Worm (Caenorhabditis elegans) whole organism, late embryonic: ENCODE results near the gene unc-62.

Experiments
- C08G9.2 ChIP-seq: sonication (generic microtip); optimal IDR thresholded peaks from 2 replicates; lab custom pipeline; 2016; ENCODE audit warnings: mild to moderate bottlenecking, missing genetic modification characterization, moderate library complexity, missing compliant biosample characterization
- F13H6.1 ChIP-seq: sonication (generic microtip); optimal IDR thresholded peaks from 2 replicates; lab custom pipeline; 2016; ENCODE audit warnings: missing genetic modification characterization, missing compliant biosample characterization
- K02D7.2 ChIP-seq: sonication (generic microtip); optimal IDR thresholded peaks from 2 replicates; lab custom pipeline; 2017; ENCODE audit warnings: mild to moderate bottlenecking, missing genetic modification characterization, missing compliant biosample characterization
- ceh-19 ChIP-seq: fragments of 200-800 bp; sonication (Bioruptor generic); optimal IDR thresholded peaks from 2 replicates; lab custom pipeline; 2018; ENCODE audit warnings: mild to moderate bottlenecking, missing genetic modification characterization, missing compliant biosample characterization
- ceh-22 ChIP-seq: sonication (generic microtip); optimal IDR thresholded peaks from 2 replicates; lab custom pipeline; 2017; ENCODE audit warnings: missing biosample characterization, missing genetic modification characterization
- dmd-4 ChIP-seq: sonication (generic microtip); optimal IDR thresholded peaks from 2 replicates; lab custom pipeline; 2016; ENCODE audit warnings: borderline replicate concordance, missing genetic modification characterization, missing compliant biosample characterization
- dve-1 ChIP-seq: sonication (generic microtip); optimal IDR thresholded peaks from 2 replicates; lab custom pipeline; 2017; ENCODE audit warnings: antibody characterized with exemption, mild to moderate bottlenecking, missing genetic modification characterization, missing compliant biosample characterization
- pax-1 ChIP-seq: fragments of 150-350 bp; optimal IDR thresholded peaks from 2 replicates; lab custom pipeline; 2014; ENCODE audit warnings: missing biosample characterization, missing genetic modification characterization
- pha-4 ChIP-seq: fragments of 150-350 bp; optimal IDR thresholded peaks from 2 replicates; lab custom pipeline; 2018; ENCODE audit warnings: missing biosample characterization, missing genetic modification reagents, missing genetic modification characterization
- syd-9 ChIP-seq: sonication (generic microtip); optimal IDR thresholded peaks from 2 replicates; lab custom pipeline; 2016; ENCODE audit warnings: mild to moderate bottlenecking, missing genetic modification characterization, moderate library complexity, missing compliant biosample characterization
- zip-5 ChIP-seq: sonication (generic microtip); optimal IDR thresholded peaks from 2 replicates; lab custom pipeline; 2016; ENCODE audit warnings: missing genetic modification characterization, missing compliant biosample characterization

DNA sequence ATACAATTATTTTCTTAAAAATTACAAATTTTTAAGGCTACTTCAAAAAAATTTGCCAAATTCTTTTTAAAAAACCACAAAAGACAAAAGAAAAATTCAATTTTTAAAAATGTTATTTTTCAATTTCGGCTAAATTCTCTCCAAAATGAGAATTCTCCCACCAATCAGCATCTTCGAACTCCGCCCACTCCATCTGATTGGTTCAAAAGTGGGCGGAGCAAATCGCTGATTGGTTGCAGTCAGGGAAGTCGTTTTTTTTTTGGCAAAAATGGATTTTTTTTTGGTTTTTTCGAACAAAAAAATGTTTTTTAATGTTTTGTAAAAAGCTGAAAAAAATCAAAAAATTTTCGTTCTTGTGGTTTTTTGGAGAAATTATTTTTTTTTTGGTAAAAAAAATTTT lies 42.6 kb downstream of the unc-62 start:
- TF ChIP-seq C08G9.2 (no peak), pax-1 (tag; lab: Kevin White, UChicago) (no peak), pha-4 (tag; lab: Kevin White, UChicago) (no peak), K02D7.2 (tag; lab: Kevin White, UChicago) (no peak), syd-9 (tag; lab: Kevin White, UChicago) (no peak), F13H6.1 (tag; lab: Kevin White, UChicago) (no peak), zip-5 (tag; lab: Kevin White, UChicago) (no peak), dve-1 (tag; lab: Kevin White, UChicago) (no peak), ceh-22 (tag; lab: Kevin White, UChicago) (no peak), ceh-19 (GFP tag; lab: Kevin White, UChicago) (no peak), dmd-4 (tag; lab: Kevin White, UChicago) (no peak)
